Fruit fly (Drosophila melanogaster) whole organism, prepupa: Measurements from ENCODE around the gene CG11504.
A peak's percentile ranks its signal among the peaks of the same experiment; 100 is the strongest.

Experiments used
- Blimp-1 ChIP-seq: fragments of 200-800 bp; sonication (Bioruptor generic); optimal IDR thresholded peaks from 3 replicates; lab custom pipeline; 2017; ENCODE audit warnings: missing biosample characterization, missing genetic modification characterization, mild to moderate bottlenecking, moderate library complexity, missing genetic modification reagents
- CG10631 ChIP-seq: fragments of 200-800 bp; sonication (Bioruptor generic); optimal IDR thresholded peaks from 2 replicates; lab custom pipeline; 2016; ENCODE audit warnings: missing biosample characterization, missing genetic modification characterization
- CG10669 ChIP-seq: fragments of 200-800 bp; sonication (Bioruptor generic); optimal IDR thresholded peaks from 3 replicates; lab custom pipeline; 2018; ENCODE audit warnings: missing biosample characterization, mild to moderate bottlenecking, missing genetic modification characterization, moderate library complexity
- CG15336 ChIP-seq: fragments of 200-800 bp; sonication (Bioruptor generic); IDR thresholded peaks from 2 replicates; pipeline ENCODE4 v1.3.6; 2022; ENCODE audit warnings: missing biosample characterization, missing genetic modification characterization
- CG1621 ChIP-seq: fragments of 200-800 bp; sonication (Bioruptor generic); optimal IDR thresholded peaks from 3 replicates; lab custom pipeline; 2018; ENCODE audit warnings: missing biosample characterization, mild to moderate bottlenecking, missing genetic modification characterization
- CG16779 ChIP-seq: fragments of 200-800 bp; sonication (Bioruptor generic); optimal IDR thresholded peaks from 3 replicates; lab custom pipeline; 2017; ENCODE audit warnings: missing biosample characterization, mild to moderate bottlenecking, missing genetic modification characterization
- CG3032 ChIP-seq: fragments of 200-800 bp; optimal IDR thresholded peaks from 2 replicates; lab custom pipeline; 2019; ENCODE audit warnings: missing biosample characterization, mild to moderate bottlenecking, missing genetic modification characterization, moderate library complexity
- CG31627 ChIP-seq: fragments of 200-800 bp; sonication (Bioruptor generic); optimal IDR thresholded peaks from 3 replicates; lab custom pipeline; 2016; ENCODE audit warnings: missing biosample characterization, missing genetic modification characterization
- CG32006 ChIP-seq: fragments of 200-800 bp; sonication (Bioruptor generic); optimal IDR thresholded peaks from 3 replicates; lab custom pipeline; 2017; ENCODE audit warnings: missing biosample characterization, mild to moderate bottlenecking, missing genetic modification characterization
- CG34406 ChIP-seq: fragments of 200-800 bp; sonication (Bioruptor generic); optimal IDR thresholded peaks from 3 replicates; lab custom pipeline; 2016; ENCODE audit warnings: missing biosample characterization, missing genetic modification characterization
- CG3919 ChIP-seq: fragments of 200-800 bp; sonication (Bioruptor generic); optimal IDR thresholded peaks from 3 replicates; lab custom pipeline; 2016; ENCODE audit warnings: missing biosample characterization, missing genetic modification characterization
- CG6163 ChIP-seq: fragments of 200-800 bp; sonication (Bioruptor generic); IDR thresholded peaks from 3 replicates; pipeline ENCODE4 v1.3.6; 2022; ENCODE audit warnings: missing biosample characterization, missing genetic modification characterization
- CG6276 ChIP-seq: fragments of 200-800 bp; sonication (Bioruptor generic); optimal IDR thresholded peaks from 2 replicates; lab custom pipeline; 2017; ENCODE audit warnings: missing biosample characterization, mild to moderate bottlenecking, missing genetic modification characterization
- CG6854 ChIP-seq: fragments of 200-800 bp; sonication (Bioruptor generic); optimal IDR thresholded peaks from 2 replicates; lab custom pipeline; 2017; ENCODE audit warnings: missing biosample characterization, mild to moderate bottlenecking, missing genetic modification characterization
- CG7368 ChIP-seq: fragments of 200-800 bp; sonication (Bioruptor generic); optimal IDR thresholded peaks from 3 replicates; lab custom pipeline; 2016; ENCODE audit warnings: missing biosample characterization, missing genetic modification characterization
- CG8119 ChIP-seq: fragments of 200-800 bp; sonication (Bioruptor generic); IDR thresholded peaks from 3 replicates; pipeline ENCODE4 v1.3.6; 2022; ENCODE audit warnings: missing biosample characterization, missing genetic modification characterization
- CG8319 ChIP-seq: fragments of 200-800 bp; sonication (Bioruptor generic); optimal IDR thresholded peaks from 3 replicates; lab custom pipeline; 2016; ENCODE audit warnings: missing biosample characterization, missing genetic modification characterization
- CG8632 ChIP-seq: fragments of 200-800 bp; sonication (Bioruptor generic); optimal IDR thresholded peaks from 3 replicates; lab custom pipeline; 2016; ENCODE audit warnings: missing biosample characterization, missing genetic modification characterization
- Eip78C ChIP-seq: fragments of 200-800 bp; sonication (Bioruptor generic); peaks from one replicate; lab custom pipeline; 2016; ENCODE audit warnings: missing biosample characterization, missing genetic modification characterization
- Ets21C ChIP-seq: fragments of 200-800 bp; sonication (Bioruptor generic); optimal IDR thresholded peaks from 3 replicates; lab custom pipeline; 2016; ENCODE audit warnings: missing biosample characterization, missing genetic modification characterization
- Ets96B ChIP-seq: fragments of 200-800 bp; optimal IDR thresholded peaks from 2 replicates; lab custom pipeline; 2019; ENCODE audit warnings: missing biosample characterization, mild to moderate bottlenecking, missing genetic modification characterization, moderate library complexity
- Gug ChIP-seq: fragments of 200-800 bp; sonication (Bioruptor generic); IDR thresholded peaks from 2 replicates; pipeline ENCODE4 v1.3.6; 2022; ENCODE audit warnings: missing biosample characterization, missing genetic modification characterization
- Hr38 ChIP-seq: sonication (Bioruptor generic); optimal IDR thresholded peaks from 2 replicates; lab custom pipeline; 2016; ENCODE audit warnings: missing biosample characterization, missing genetic modification characterization
- Hr39 ChIP-seq: fragments of 200-800 bp; sonication (Bioruptor generic); optimal IDR thresholded peaks from 2 replicates; lab custom pipeline; 2016; ENCODE audit warnings: missing biosample characterization, missing genetic modification characterization
- Lpt ChIP-seq: fragments of 200-800 bp; sonication (Bioruptor generic); optimal IDR thresholded peaks from 3 replicates; lab custom pipeline; 2016; ENCODE audit warnings: missing biosample characterization, missing genetic modification characterization
- achi ChIP-seq: fragments of 200-800 bp; sonication (Bioruptor generic); optimal IDR thresholded peaks from 3 replicates; lab custom pipeline; 2016; ENCODE audit warnings: missing biosample characterization, missing genetic modification characterization
- acj6 ChIP-seq: fragments of 200-800 bp; sonication (Bioruptor generic); optimal IDR thresholded peaks from 3 replicates; lab custom pipeline; 2016; ENCODE audit warnings: missing biosample characterization, missing genetic modification characterization
- cyc ChIP-seq: fragments of 200-800 bp; sonication (Bioruptor generic); optimal IDR thresholded peaks from 3 replicates; lab custom pipeline; 2016; ENCODE audit warnings: missing biosample characterization, missing genetic modification characterization
- eg ChIP-seq: fragments of 200-800 bp; sonication (Bioruptor generic); IDR thresholded peaks from 3 replicates; pipeline ENCODE4 v1.3.6; 2022; ENCODE audit warnings: missing biosample characterization, missing genetic modification characterization
- esn ChIP-seq: fragments of 200-800 bp; sonication (Bioruptor generic); optimal IDR thresholded peaks from 2 replicates; lab custom pipeline; 2016; ENCODE audit warnings: missing biosample characterization, mild to moderate bottlenecking, missing genetic modification characterization, moderate library complexity
- fd59A ChIP-seq: fragments of 200-800 bp; sonication (Bioruptor generic); optimal IDR thresholded peaks from 2 replicates; lab custom pipeline; 2017; ENCODE audit warnings: missing biosample characterization, mild to moderate bottlenecking, missing genetic modification characterization, missing genetic modification reagents
- fd85E ChIP-seq: fragments of 200-800 bp; sonication (Bioruptor generic); optimal IDR thresholded peaks from 3 replicates; lab custom pipeline; 2016; ENCODE audit warnings: missing biosample characterization, missing genetic modification characterization
- fkh ChIP-seq: fragments of 200-800 bp; sonication (Bioruptor generic); optimal IDR thresholded peaks from 3 replicates; lab custom pipeline; 2017; ENCODE audit warnings: missing biosample characterization, mild to moderate bottlenecking, missing genetic modification characterization, moderate library complexity
- lz ChIP-seq: fragments of 200-800 bp; sonication (Bioruptor generic); optimal IDR thresholded peaks from 3 replicates; lab custom pipeline; 2016; ENCODE audit warnings: missing biosample characterization, missing genetic modification characterization
- pdm3 ChIP-seq: fragments of 200-800 bp; sonication (Bioruptor generic); optimal IDR thresholded peaks from 3 replicates; lab custom pipeline; 2016; ENCODE audit warnings: missing biosample characterization, missing genetic modification characterization
- ss ChIP-seq, 2 experiments: fragments of 200-800 bp; sonication (Bioruptor generic); optimal IDR thresholded peaks; 2 replicates in 1 of 2; 3 replicates in 1 of 2; lab custom pipeline; 2017 to 2018; ENCODE audit warnings: mild to moderate bottlenecking in 2 of 2, missing biosample characterization in 2 of 2, missing genetic modification characterization in 2 of 2, moderate library complexity in 1 of 2
- svp ChIP-seq: fragments of 200-800 bp; sonication (Bioruptor generic); peaks from one replicate; lab custom pipeline; 2016; ENCODE audit warnings: missing biosample characterization, missing genetic modification characterization
- topi ChIP-seq: fragments of 200-800 bp; sonication (Bioruptor generic); optimal IDR thresholded peaks from 3 replicates; lab custom pipeline; 2016; ENCODE audit warnings: missing biosample characterization, missing genetic modification characterization

The CG11504 gene

dm6 chr3R:30021559-30022451 is 24.1 kb downstream of the CG11504 start, which contains the start of gene Mgat2:
TSS of gene Mgat2 (minus strand) at chr3R:30022221.
- TF ChIP-seq CG8319 (GFP tag; lab: Kevin White, UChicago), result no peak
- peak; percentile 92 for TF ChIP-seq CG6854
- peak; percentile 4 for TF ChIP-seq CG34406
- TF ChIP-seq Ets21C (GFP tag; lab: Kevin White, UChicago), result no peak
- no peak for TF ChIP-seq Hr38 (GFP tag; lab: Kevin White, UChicago)
- TF ChIP-seq Ets96B (tag; lab: Kevin White, UChicago), result no peak
- TF ChIP-seq Blimp-1, result peak; percentile 99
- peak; percentile 74 for TF ChIP-seq CG15336 (GFP tag; lab: Robert Waterston, UW)
- no peak for TF ChIP-seq CG7368 (GFP tag; lab: Kevin White, UChicago)
- peak; percentile 80 for TF ChIP-seq Eip78C (GFP tag; lab: Kevin White, UChicago)
- TF ChIP-seq cyc (GFP tag; lab: Kevin White, UChicago), result no peak
- TF ChIP-seq CG8119 (GFP tag; lab: Robert Waterston, UW), result peak; percentile 63; the same call in 2 of the 3 replicates
- TF ChIP-seq eg (GFP tag; lab: Robert Waterston, UW), result peak; percentile 62; the same call in 2 of the 3 replicates
- no peak for TF ChIP-seq ss (GFP tag; optimal IDR thresholded peaks at IDR 0.05; lab: Kevin White, UChicago)
- TF ChIP-seq CG6163 (GFP tag; lab: Robert Waterston, UW), result no peak; the same call in 1 of the 3 replicates
- no peak for TF ChIP-seq fd85E (GFP tag; lab: Kevin White, UChicago)
- peak; percentile 68 for TF ChIP-seq Lpt
- TF ChIP-seq CG31627, result no peak
- TF ChIP-seq CG1621 (tag; lab: Kevin White, UChicago), result peak; percentile 42
- TF ChIP-seq svp (GFP tag; lab: Kevin White, UChicago), result no peak
- no peak for TF ChIP-seq pdm3 (GFP tag; lab: Kevin White, UChicago)
- peak; percentile 10 for TF ChIP-seq topi (GFP tag; lab: Kevin White, UChicago)
- TF ChIP-seq fkh, result no peak
- no peak for TF ChIP-seq CG10631 (GFP tag; lab: Kevin White, UChicago)
- TF ChIP-seq CG6276 (GFP tag; lab: Kevin White, UChicago), result no peak
- TF ChIP-seq CG16779, result peak; percentile 50
- TF ChIP-seq acj6 (GFP tag; lab: Kevin White, UChicago), result no peak
- peak; percentile 54 for TF ChIP-seq esn (GFP tag; lab: Kevin White, UChicago)
- peak; percentile 35 for TF ChIP-seq CG10669
- TF ChIP-seq, all 60 proteins: peak for 13

- TF ChIP-seq CG3032 (tag; lab: Kevin White, UChicago), result no peak
- TF ChIP-seq svp (GFP tag; lab: Kevin White, UChicago), result peak; percentile 96
- no peak for TF ChIP-seq CG32006 (GFP tag; lab: Kevin White, UChicago)
- TF ChIP-seq CG7368 (GFP tag; lab: Kevin White, UChicago), result no peak
- TF ChIP-seq CG8319 (GFP tag; lab: Kevin White, UChicago), result peak; percentile 100
- peak; percentile 9 for TF ChIP-seq Hr39 (GFP tag; lab: Kevin White, UChicago)
- peak; percentile 1 for TF ChIP-seq cyc (GFP tag; lab: Kevin White, UChicago)
- TF ChIP-seq CG31627, result peak; percentile 6
Observed at dm6 chr3R:30022452-30023028, 24.8 kb downstream of the CG11504 start, which contains the start of the genes RpS28a and Axn. TSS of gene RpS28a (minus strand) at chr3R:30022648. TSS of gene Axn (plus strand) at chr3R:30022842.

- TF ChIP-seq CG10631 (GFP tag; lab: Kevin White, UChicago), result no peak
- TF ChIP-seq Ets21C (GFP tag; lab: Kevin White, UChicago), result no peak
- TF ChIP-seq CG8632 (GFP tag; lab: Kevin White, UChicago), result no peak
- TF ChIP-seq achi (GFP tag; lab: Kevin White, UChicago), result no peak
- no peak for TF ChIP-seq CG7368 (GFP tag; lab: Kevin White, UChicago)
- TF ChIP-seq fd59A (GFP tag; lab: Kevin White, UChicago), result no peak
- no peak for TF ChIP-seq CG3919 (GFP tag; lab: Kevin White, UChicago)
- no peak for TF ChIP-seq acj6 (GFP tag; lab: Kevin White, UChicago)
- no peak for TF ChIP-seq CG32006 (GFP tag; lab: Kevin White, UChicago)
- TF ChIP-seq Gug (GFP tag; lab: Robert Waterston, UW), result no peak
- TF ChIP-seq lz, result no peak
- TF ChIP-seq pdm3 (GFP tag; lab: Kevin White, UChicago), result no peak
Observed at dm6 chr3R:30023445-30023844, 25.7 kb downstream of the CG11504 start.
